Worm (Caenorhabditis elegans) whole organism, L2 larva: Measurements from ENCODE around the gene D1044.1.

Experiments used
- C34F6.9 ChIP-seq: fragments of 150-350 bp; optimal IDR thresholded peaks from 2 replicates; lab custom pipeline; 2014; ENCODE audit warnings: missing biosample characterization, missing genetic modification characterization
- F13H6.1 ChIP-seq: sonication (generic microtip); optimal IDR thresholded peaks from 2 replicates; lab custom pipeline; 2016; ENCODE audit warnings: missing genetic modification characterization, missing compliant biosample characterization
- R02D3.7 ChIP-seq: fragments of 150-350 bp; optimal IDR thresholded peaks from 2 replicates; lab custom pipeline; 2014; ENCODE audit warnings: missing biosample characterization, missing genetic modification characterization
- ZK546.5 ChIP-seq: sonication (generic microtip); optimal IDR thresholded peaks from 2 replicates; lab custom pipeline; 2017; ENCODE audit warnings: missing biosample characterization, missing genetic modification characterization
- aly-2 ChIP-seq: fragments of 150-350 bp; optimal IDR thresholded peaks from 2 replicates; lab custom pipeline; 2014; ENCODE audit warnings: missing biosample characterization, missing genetic modification characterization
- ama-1 ChIP-seq: fragments of 150-350 bp; optimal IDR thresholded peaks from 2 replicates; lab custom pipeline; 2018; ENCODE audit warnings: inconsistent platforms
- blmp-1 ChIP-seq: sonication (generic microtip); optimal IDR thresholded peaks from 2 replicates; lab custom pipeline; 2017; ENCODE audit warnings: missing genetic modification characterization, mild to moderate bottlenecking, missing compliant biosample characterization, antibody characterized with exemption, moderate library complexity; ENCODE audit not compliant: insufficient read depth
- crh-2 ChIP-seq: sonication (generic microtip); optimal IDR thresholded peaks from 2 replicates; lab custom pipeline; 2017; ENCODE audit warnings: missing biosample characterization, missing genetic modification characterization
- dmd-4 ChIP-seq: sonication (generic microtip); optimal IDR thresholded peaks from 2 replicates; lab custom pipeline; 2017; ENCODE audit warnings: missing biosample characterization, missing genetic modification characterization
- fos-1 ChIP-seq: fragments of 150-350 bp; optimal IDR thresholded peaks from 2 replicates; lab custom pipeline; 2014; ENCODE audit warnings: missing biosample characterization, missing genetic modification characterization
- gmeb-1 ChIP-seq: fragments of 150-350 bp; optimal IDR thresholded peaks from 2 replicates; lab custom pipeline; 2014; ENCODE audit warnings: missing biosample characterization, missing genetic modification characterization
- lin-11 ChIP-seq: fragments of 150-350 bp; sonication (generic microtip); optimal IDR thresholded peaks from 2 replicates; lab custom pipeline; 2014; ENCODE audit warnings: missing biosample characterization, missing genetic modification characterization, inconsistent platforms, mixed read lengths
- lin-13 ChIP-seq: fragments of 150-350 bp; optimal IDR thresholded peaks from 2 replicates; lab custom pipeline; 2014; ENCODE audit warnings: missing biosample characterization, missing genetic modification reagents, missing genetic modification characterization
- lsy-2 ChIP-seq, 2 experiments: fragments of 150-350 bp in 1 of 2; sonication (generic microtip) in 1 of 2; optimal IDR thresholded peaks; 2 replicates each; lab custom pipeline; 2014 to 2017; ENCODE audit warnings: missing biosample characterization in 2 of 2, missing genetic modification characterization in 2 of 2
- mab-5 ChIP-seq: fragments of 150-350 bp; optimal IDR thresholded peaks from 2 replicates; lab custom pipeline; 2014; ENCODE audit warnings: missing biosample characterization, missing genetic modification characterization
- mdl-1 ChIP-seq, 2 experiments: fragments of 150-350 bp in 1 of 2; sonication (generic microtip) in 1 of 2; optimal IDR thresholded peaks; 2 replicates each; lab custom pipeline; 2017; ENCODE audit warnings: missing biosample characterization in 2 of 2, missing genetic modification characterization in 2 of 2
- nhr-10 ChIP-seq: sonication (generic microtip); optimal IDR thresholded peaks from 2 replicates; lab custom pipeline; 2017; ENCODE audit warnings: missing biosample characterization, missing genetic modification characterization
- nhr-11 ChIP-seq: fragments of 150-350 bp; optimal IDR thresholded peaks from 2 replicates; lab custom pipeline; 2014; ENCODE audit warnings: missing biosample characterization, missing genetic modification characterization
- nhr-129 ChIP-seq: fragments of 150-350 bp; optimal IDR thresholded peaks from 2 replicates; lab custom pipeline; 2014; ENCODE audit warnings: missing biosample characterization, missing genetic modification characterization
- nhr-21 ChIP-seq: fragments of 150-350 bp; optimal IDR thresholded peaks from 2 replicates; lab custom pipeline; 2014; ENCODE audit warnings: missing biosample characterization, missing genetic modification characterization
- nhr-23 ChIP-seq: fragments of 150-350 bp; optimal IDR thresholded peaks from 2 replicates; lab custom pipeline; 2014; ENCODE audit warnings: missing biosample characterization, missing genetic modification reagents, missing genetic modification characterization
- nhr-25 ChIP-seq: fragments of 150-350 bp; sonication (generic microtip); optimal IDR thresholded peaks from 3 replicates; lab custom pipeline; 2014; ENCODE audit warnings: missing biosample characterization, missing genetic modification characterization
- nhr-6 ChIP-seq: fragments of 150-350 bp; optimal IDR thresholded peaks from 2 replicates; lab custom pipeline; 2014; ENCODE audit warnings: missing biosample characterization, missing genetic modification characterization
- sem-4 ChIP-seq: fragments of 150-350 bp; optimal IDR thresholded peaks from 2 replicates; lab custom pipeline; 2014; ENCODE audit warnings: missing biosample characterization, missing genetic modification reagents, missing genetic modification characterization
- skn-1 ChIP-seq: sonication (generic microtip); optimal IDR thresholded peaks from 2 replicates; lab custom pipeline; 2017; ENCODE audit warnings: missing biosample characterization, missing genetic modification characterization
- sma-3 ChIP-seq: sonication (generic microtip); optimal IDR thresholded peaks from 2 replicates; lab custom pipeline; 2016; ENCODE audit warnings: missing genetic modification reagents, missing genetic modification characterization, missing compliant biosample characterization
- sma-9 ChIP-seq, 2 experiments: fragments of 150-350 bp in 1 of 2; sonication (generic microtip) in 1 of 2; optimal IDR thresholded peaks; 2 replicates each; lab custom pipeline; 2014 to 2016; ENCODE audit warnings: missing genetic modification characterization in 2 of 2, mild to moderate bottlenecking in 1 of 2, missing biosample characterization in 1 of 2, missing compliant biosample characterization in 1 of 2, missing genetic modification reagents in 1 of 2, moderate library complexity in 1 of 2
- snpc-4 ChIP-seq: fragments of 150-350 bp; optimal IDR thresholded peaks from 2 replicates; lab custom pipeline; 2014; ENCODE audit warnings: missing biosample characterization, missing genetic modification characterization
- unc-39 ChIP-seq: fragments of 150-350 bp; optimal IDR thresholded peaks from 2 replicates; lab custom pipeline; 2014; ENCODE audit warnings: missing biosample characterization, missing genetic modification characterization
- unc-55 ChIP-seq: fragments of 150-350 bp; sonication (generic microtip); optimal IDR thresholded peaks from 3 replicates; lab custom pipeline; 2014; ENCODE audit warnings: missing biosample characterization, missing genetic modification reagents, missing genetic modification characterization
- ztf-11 ChIP-seq: sonication (generic microtip); optimal IDR thresholded peaks from 2 replicates; lab custom pipeline; 2017; ENCODE audit warnings: missing biosample characterization, missing genetic modification characterization
- ztf-4 ChIP-seq: fragments of 150-350 bp; optimal IDR thresholded peaks from 2 replicates; lab custom pipeline; 2014; ENCODE audit warnings: missing biosample characterization, missing genetic modification characterization

Gene D1044.1

DNA sequence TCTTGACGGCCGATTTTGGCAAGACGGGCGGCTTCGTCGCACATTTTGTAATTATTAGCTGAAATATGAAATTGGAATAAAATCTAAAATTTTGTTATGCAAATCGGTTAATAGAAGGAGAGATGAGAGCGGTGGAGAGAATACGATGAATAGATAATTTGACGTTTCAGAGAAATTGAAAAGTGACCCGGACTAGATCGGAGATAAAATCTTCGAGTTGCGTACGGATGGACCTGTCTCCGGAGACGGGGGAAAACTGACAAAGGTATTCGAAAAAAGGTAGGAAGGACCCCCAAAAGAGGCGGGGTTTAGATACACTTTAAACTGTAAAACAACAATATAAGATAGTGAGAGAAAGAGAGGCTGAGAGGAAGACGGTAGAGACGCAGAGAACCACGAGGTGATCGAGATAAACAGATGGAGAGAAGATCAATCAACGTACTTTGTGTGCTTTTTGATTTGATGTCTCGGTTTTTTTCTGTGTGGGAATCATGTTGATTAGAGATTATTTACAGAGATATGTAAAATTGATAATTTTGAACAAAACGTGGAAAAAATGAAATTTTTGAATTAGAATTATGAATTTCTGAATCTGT, 8.1 kb downstream of the D1044.1 start, which contains the start of gene F09F7.6 (continued):
- TF ChIP-seq skn-1 (tag; lab: Kevin White, UChicago) (no peak), fos-1 (tag; lab: Kevin White, UChicago) (peak; percentile 51)

DNA sequence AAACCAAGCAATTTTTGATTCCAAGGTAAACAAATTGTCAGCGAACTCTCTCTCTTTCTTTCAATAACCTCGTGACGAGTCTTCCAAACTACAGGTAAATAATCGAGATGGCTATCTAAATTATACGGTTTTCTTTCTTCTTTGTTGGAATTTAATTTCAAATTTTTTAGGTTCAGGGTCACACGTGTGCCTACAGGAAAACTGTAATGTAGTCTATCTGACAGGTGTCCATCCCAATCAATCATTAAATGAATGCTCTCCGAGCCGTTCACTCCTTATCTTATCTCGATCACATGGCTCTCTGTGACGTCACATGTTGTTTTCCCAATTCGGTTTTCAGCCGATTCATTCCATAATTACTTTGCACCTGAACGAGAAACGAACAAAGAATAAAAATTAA, 9.0 kb downstream of the D1044.1 start:
- TF ChIP-seq crh-2 (tag; lab: Kevin White, UChicago) (peak; percentile 36), C34F6.9 (tag; lab: Kevin White, UChicago) (peak; percentile 16), fos-1 (tag; lab: Kevin White, UChicago) (no peak), unc-39 (tag; lab: Kevin White, UChicago) (no peak), ama-1 (lab: Kevin White, UChicago) (peak; percentile 46), nhr-25 (peak; percentile 62), ztf-11 (tag; lab: Kevin White, UChicago) (no peak)

DNA sequence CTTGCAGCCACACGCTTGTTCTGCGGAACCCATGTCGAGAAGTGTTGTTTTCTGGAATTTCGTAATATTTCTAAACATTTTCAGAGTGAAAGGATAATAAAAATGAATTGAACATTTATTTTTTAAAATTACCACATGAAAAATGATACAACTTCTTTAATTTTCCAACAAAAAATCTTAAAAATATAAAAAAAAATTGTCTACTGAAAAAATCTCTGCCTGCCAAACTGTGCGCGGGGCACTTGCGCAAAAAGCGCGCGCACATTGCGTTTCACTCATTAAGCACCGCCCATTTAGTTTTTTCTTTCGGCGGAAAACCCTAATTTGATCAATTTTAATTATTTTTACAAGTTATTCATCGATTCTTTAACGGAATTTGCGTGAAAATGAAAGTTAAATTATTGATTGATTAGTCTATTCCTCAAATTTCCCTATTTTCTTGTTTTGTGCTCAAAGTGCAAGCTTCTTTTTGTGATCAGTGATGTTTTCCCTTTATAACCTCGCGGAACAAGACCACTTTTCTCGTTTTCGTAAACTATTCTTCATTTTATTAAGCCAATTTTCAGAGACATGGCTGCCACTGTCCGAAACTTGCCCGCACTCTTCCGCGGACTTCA, 10.9 kb downstream of the D1044.1 start, which contains the start of the genes nmad-1 and hach-1:
Gene nmad-1 (minus strand): TSS at position 51 of the 617 bp plus-strand sequence.
Gene hach-1 (plus strand): TSS at position 567 of the 617 bp plus-strand sequence.
- no peak for TF ChIP-seq aly-2 (tag; lab: Kevin White, UChicago)
- peak; percentile 88 for TF ChIP-seq sem-4 (tag; lab: Kevin White, UChicago)
- no peak for TF ChIP-seq nhr-10 (tag; lab: Kevin White, UChicago)
- peak; percentile 85 for TF ChIP-seq sma-3 (GFP tag; lab: Kevin White, UChicago)
- TF ChIP-seq lin-13, result peak; percentile 61
- TF ChIP-seq mab-5 (tag; lab: Kevin White, UChicago), result peak; percentile 69
- TF ChIP-seq C34F6.9 (tag; lab: Kevin White, UChicago), result peak; percentile 52
- TF ChIP-seq R02D3.7 (tag; lab: Kevin White, UChicago), result no peak
- TF ChIP-seq crh-2 (tag; lab: Kevin White, UChicago), result peak; percentile 40
- TF ChIP-seq sma-9 (GFP tag; optimal IDR thresholded peaks at IDR 0.05; lab: Kevin White, UChicago), result peak; percentile 87
- TF ChIP-seq sma-9 (tag; optimal IDR thresholded peaks at IDR 0.05; lab: Kevin White, UChicago), result no peak
- TF ChIP-seq gmeb-1, result peak; percentile 79
- TF ChIP-seq F13H6.1 (tag; lab: Kevin White, UChicago), result peak; percentile 85
- peak; percentile 76 for TF ChIP-seq skn-1 (tag; lab: Kevin White, UChicago)
- peak; percentile 20 to 85 for TF ChIP-seq lsy-2 (tag; optimal IDR thresholded peaks at IDR 0.05; lab: Kevin White, UChicago)
- peak; percentile 70 for TF ChIP-seq nhr-25
- peak; percentile 58 for TF ChIP-seq lin-11
- TF ChIP-seq nhr-21 (tag; lab: Kevin White, UChicago), result peak; percentile 14
- TF ChIP-seq snpc-4 (tag; lab: Kevin White, UChicago), result peak; percentile 47
- no peak for TF ChIP-seq ZK546.5 (tag; lab: Kevin White, UChicago)
- peak; percentile 39 for TF ChIP-seq blmp-1
- TF ChIP-seq unc-55 (GFP tag; lab: Kevin White, UChicago), result peak; percentile 77
- TF ChIP-seq nhr-6, result no peak
- TF ChIP-seq mdl-1 (tag; optimal IDR thresholded peaks at IDR 0.05; lab: Kevin White, UChicago), result no peak
- TF ChIP-seq nhr-11 (tag; lab: Kevin White, UChicago), result peak; percentile 10
- TF ChIP-seq nhr-23, result no peak
- TF ChIP-seq dmd-4, result no peak
- peak; percentile 56 for TF ChIP-seq ztf-4 (tag; lab: Kevin White, UChicago)
- peak; percentile 27 for TF ChIP-seq nhr-129
- no peak for TF ChIP-seq ama-1 (lab: Kevin White, UChicago)
- TF ChIP-seq fos-1 (tag; lab: Kevin White, UChicago), result peak; percentile 28

DNA sequence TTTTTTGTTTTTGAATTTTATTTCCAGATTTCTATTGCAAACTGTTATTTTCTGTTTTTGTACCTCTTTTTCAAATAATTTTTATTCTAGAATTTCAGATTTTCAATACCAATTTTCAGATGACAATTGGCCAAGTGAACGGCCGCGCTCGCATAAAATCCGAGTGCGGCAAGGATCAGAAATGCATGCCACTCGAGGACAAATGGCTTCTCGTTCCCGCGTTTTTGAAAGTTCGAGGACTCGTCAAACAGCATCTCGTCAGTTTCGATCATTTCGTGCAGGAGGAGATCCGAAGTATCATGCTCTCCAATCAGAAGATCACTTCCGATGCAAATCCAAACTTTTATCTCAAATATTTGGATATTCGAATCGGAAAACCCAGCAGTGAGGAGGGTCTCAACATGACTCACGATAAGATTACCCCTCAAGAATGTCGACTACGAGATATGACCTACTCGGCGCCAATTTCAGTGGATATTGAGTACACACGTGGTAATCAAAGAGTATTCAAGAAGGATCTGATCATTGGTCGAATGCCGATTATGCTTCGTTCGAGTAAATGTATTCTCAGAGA, 13.2 kb downstream of the D1044.1 start, which contains the start of gene rpc-2:
Gene rpc-2 (plus strand): TSS at position 120 of the 574 bp plus-strand sequence.
- TF ChIP-seq R02D3.7 (tag; lab: Kevin White, UChicago), result no peak
- TF ChIP-seq ama-1 (lab: Kevin White, UChicago), result peak; percentile 31
- TF ChIP-seq lin-13, result no peak
- TF ChIP-seq sem-4 (tag; lab: Kevin White, UChicago), result no peak
- TF ChIP-seq, all 48 proteins: peak for 1
